Worm (Caenorhabditis elegans) whole organism, L4 larva: Measurements from ENCODE around the gene vps-29.

Experiments
- F10B5.3 ChIP-seq: sonication (generic microtip); optimal IDR thresholded peaks from 2 replicates; lab custom pipeline; 2016; ENCODE audit warnings: mild to moderate bottlenecking, missing genetic modification characterization, missing compliant biosample characterization
- F26F4.8 ChIP-seq: fragments of 200-800 bp; sonication (Bioruptor generic); conservative IDR thresholded peaks from 2 replicates; pipeline ENCODE4 v1.3.6; 2022; ENCODE audit warnings: missing genetic modification characterization, missing compliant biosample characterization
- F37D6.2 ChIP-seq: sonication (generic microtip); optimal IDR thresholded peaks from 2 replicates; lab custom pipeline; 2016; ENCODE audit warnings: mild to moderate bottlenecking, missing genetic modification characterization, missing compliant biosample characterization
- F49E8.2 ChIP-seq: sonication (generic microtip); optimal IDR thresholded peaks from 2 replicates; lab custom pipeline; 2016; ENCODE audit warnings: missing compliant biosample characterization, mild to moderate bottlenecking, missing genetic modification characterization, borderline replicate concordance
- T26A8.4 ChIP-seq: fragments of 200-800 bp; sonication (Bioruptor generic); IDR thresholded peaks from 2 replicates; pipeline ENCODE4 v1.3.6; 2022; ENCODE audit warnings: missing genetic modification characterization, missing compliant biosample characterization
- Y105C5A.15 ChIP-seq: fragments of 200-800 bp; sonication (Bioruptor generic); IDR thresholded peaks from 2 replicates; pipeline ENCODE4 v1.3.6; 2022; ENCODE audit warnings: missing genetic modification characterization, missing compliant biosample characterization
- Y48G9A.11 ChIP-seq: fragments of 200-800 bp; sonication (Bioruptor generic); IDR thresholded peaks from 2 replicates; pipeline ENCODE4 v1.3.6; 2022; ENCODE audit warnings: missing genetic modification reagents, missing genetic modification characterization, missing compliant biosample characterization
- Y5F2A.4 ChIP-seq: fragments of 200-800 bp; sonication (Bioruptor generic); optimal IDR thresholded peaks from 2 replicates; lab custom pipeline; 2018; ENCODE audit warnings: mild to moderate bottlenecking, missing genetic modification characterization, missing compliant biosample characterization
- aha-1 ChIP-seq: fragments of 150-350 bp; peaks from one replicate; lab custom pipeline; 2014; ENCODE audit warnings: missing biosample characterization, missing genetic modification characterization
- arid-1 ChIP-seq: fragments of 200-800 bp; sonication (Bioruptor generic); conservative IDR thresholded peaks from 2 replicates; pipeline ENCODE4 v1.3.6; 2022; ENCODE audit warnings: missing genetic modification reagents, missing genetic modification characterization, missing compliant biosample characterization
- attf-4 ChIP-seq: sonication (generic microtip); optimal IDR thresholded peaks from 3 replicates; lab custom pipeline; 2017; ENCODE audit warnings: missing biosample characterization, missing genetic modification characterization
- ceh-44 ChIP-seq: fragments of 200-800 bp; sonication (Bioruptor generic); IDR thresholded peaks from 2 replicates; pipeline ENCODE4 v1.3.6; 2022; ENCODE audit warnings: missing genetic modification reagents, missing genetic modification characterization, missing compliant biosample characterization
- daf-16 ChIP-seq, 3 experiments: sonication (generic microtip); optimal IDR thresholded peaks; 2 replicates each; lab custom pipeline; 2016 to 2017; ENCODE audit warnings: missing genetic modification characterization in 3 of 3, missing genetic modification reagents in 3 of 3, mild to moderate bottlenecking in 2 of 3, missing compliant biosample characterization in 2 of 3, missing biosample characterization in 1 of 3, moderate library complexity in 1 of 3
- dmd-8 ChIP-seq: fragments of 200-800 bp; sonication (Bioruptor generic); IDR thresholded peaks from 2 replicates; pipeline ENCODE4 v1.3.6; 2022; ENCODE audit warnings: missing genetic modification characterization, missing compliant biosample characterization
- dve-1 ChIP-seq: sonication (generic microtip); optimal IDR thresholded peaks from 2 replicates; lab custom pipeline; 2017; ENCODE audit warnings: antibody characterized with exemption, mild to moderate bottlenecking, missing genetic modification characterization, missing compliant biosample characterization; ENCODE audit not compliant: insufficient read depth
- fkh-10 ChIP-seq: fragments of 150-350 bp; optimal IDR thresholded peaks from 2 replicates; lab custom pipeline; 2014; ENCODE audit warnings: missing biosample characterization, missing genetic modification reagents, missing genetic modification characterization
- gei-8 ChIP-seq: fragments of 200-800 bp; sonication (Bioruptor generic); optimal IDR thresholded peaks from 2 replicates; lab custom pipeline; 2018; ENCODE audit warnings: mild to moderate bottlenecking, missing genetic modification characterization, missing compliant biosample characterization
- hlh-11 ChIP-seq: fragments of 200-800 bp; sonication (Bioruptor generic); optimal IDR thresholded peaks from 2 replicates; lab custom pipeline; 2018; ENCODE audit warnings: mild to moderate bottlenecking, missing genetic modification characterization, missing compliant biosample characterization
- hlh-30 ChIP-seq: sonication (generic microtip); optimal IDR thresholded peaks from 2 replicates; lab custom pipeline; 2017; ENCODE audit warnings: antibody characterized with exemption, mild to moderate bottlenecking, missing genetic modification characterization, missing compliant biosample characterization; ENCODE audit not compliant: insufficient read depth
- lim-7 ChIP-seq: fragments of 200-800 bp; sonication (Bioruptor generic); IDR thresholded peaks from 2 replicates; pipeline ENCODE4 v1.3.6; 2022; ENCODE audit warnings: missing genetic modification characterization, missing compliant biosample characterization
- lin-15B ChIP-seq: fragments of 150-350 bp; sonication (generic microtip); optimal IDR thresholded peaks from 3 replicates; lab custom pipeline; 2014; ENCODE audit warnings: missing biosample characterization, missing genetic modification characterization
- lir-3 ChIP-seq: sonication (generic microtip); optimal IDR thresholded peaks from 2 replicates; lab custom pipeline; 2016; ENCODE audit warnings: mild to moderate bottlenecking, missing genetic modification characterization, missing compliant biosample characterization
- lsy-2 ChIP-seq, 2 experiments: fragments of 150-350 bp in 1 of 2; sonication (generic microtip) in 1 of 2; optimal IDR thresholded peaks; 2 replicates each; lab custom pipeline; 2014 to 2017; ENCODE audit warnings: missing biosample characterization in 2 of 2, missing genetic modification characterization in 2 of 2
- mdl-1 ChIP-seq, 2 experiments: fragments of 150-350 bp in 1 of 2; sonication (generic microtip) in 1 of 2; optimal IDR thresholded peaks; 2 replicates each; lab custom pipeline; 2014 to 2017; ENCODE audit warnings: missing biosample characterization in 2 of 2, missing genetic modification characterization in 2 of 2
- mep-1 ChIP-seq: fragments of 150-350 bp; sonication (generic microtip); optimal IDR thresholded peaks from 3 replicates; lab custom pipeline; 2014; ENCODE audit warnings: missing biosample characterization, missing genetic modification characterization
- nhr-102 ChIP-seq: sonication (generic microtip); optimal IDR thresholded peaks from 2 replicates; lab custom pipeline; 2016; ENCODE audit warnings: mild to moderate bottlenecking, missing genetic modification characterization, moderate library complexity, missing compliant biosample characterization
- nhr-111 ChIP-seq: fragments of 200-800 bp; sonication (Bioruptor generic); optimal IDR thresholded peaks from 2 replicates; lab custom pipeline; 2018; ENCODE audit warnings: mild to moderate bottlenecking, missing genetic modification characterization, missing compliant biosample characterization
- nhr-25 ChIP-seq: sonication (generic microtip); optimal IDR thresholded peaks from 2 replicates; lab custom pipeline; 2017; ENCODE audit warnings: missing genetic modification characterization, mild to moderate bottlenecking, missing compliant biosample characterization, antibody characterized with exemption, moderate library complexity, borderline replicate concordance; ENCODE audit not compliant: insufficient read depth
- nhr-28 ChIP-seq: fragments of 150-350 bp; optimal IDR thresholded peaks from 2 replicates; lab custom pipeline; 2014; ENCODE audit warnings: missing biosample characterization, missing genetic modification characterization
- nhr-42 ChIP-seq: fragments of 200-800 bp; sonication (Bioruptor generic); IDR thresholded peaks from 2 replicates; pipeline ENCODE4 v1.3.6; 2022; ENCODE audit warnings: missing genetic modification characterization, missing compliant biosample characterization
- nhr-77 ChIP-seq: fragments of 150-350 bp; optimal IDR thresholded peaks from 2 replicates; lab custom pipeline; 2014; ENCODE audit warnings: missing biosample characterization, missing genetic modification characterization
- php-3 ChIP-seq: fragments of 200-800 bp; sonication (Bioruptor generic); IDR thresholded peaks from 2 replicates; pipeline ENCODE4 v1.3.6; 2022; ENCODE audit warnings: missing genetic modification reagents, missing genetic modification characterization, missing compliant biosample characterization
- set-16 ChIP-seq: fragments of 200-800 bp; sonication (Bioruptor generic); IDR thresholded peaks from 2 replicates; pipeline ENCODE4 v1.3.6; 2022; ENCODE audit warnings: missing genetic modification reagents, missing genetic modification characterization, missing compliant biosample characterization
- skn-1 ChIP-seq: fragments of 150-350 bp; optimal IDR thresholded peaks from 2 replicates; lab custom pipeline; 2014; ENCODE audit warnings: missing biosample characterization, missing genetic modification characterization
- snpc-4 ChIP-seq: fragments of 150-350 bp; optimal IDR thresholded peaks from 2 replicates; lab custom pipeline; 2014; ENCODE audit warnings: missing biosample characterization, missing genetic modification characterization
- tra-1 ChIP-seq: fragments of 200-800 bp; sonication (Bioruptor generic); IDR thresholded peaks from 2 replicates; pipeline ENCODE4 v1.3.6; 2022; ENCODE audit warnings: missing genetic modification reagents, missing genetic modification characterization, missing compliant biosample characterization
- unc-39 ChIP-seq: sonication (generic microtip); optimal IDR thresholded peaks from 2 replicates; lab custom pipeline; 2017; ENCODE audit warnings: missing biosample characterization, missing genetic modification characterization
- unc-62 ChIP-seq, 3 experiments: fragments of 150-350 bp in 1 of 3; sonication (generic microtip); optimal IDR thresholded peaks in 2 of 3; peaks in 1 of 3; 1 replicate in 1 of 3; 2 replicates in 2 of 3; lab custom pipeline; 2014 to 2017; ENCODE audit warnings: missing biosample characterization in 3 of 3, missing genetic modification characterization in 3 of 3, missing genetic modification reagents in 3 of 3, missing genotype in 1 of 3
- zag-1 ChIP-seq: fragments of 150-350 bp; optimal IDR thresholded peaks from 2 replicates; lab custom pipeline; 2014; ENCODE audit warnings: missing biosample characterization, missing genetic modification characterization
- zfp-3 ChIP-seq: fragments of 200-800 bp; sonication (Bioruptor generic); conservative IDR thresholded peaks from 2 replicates; pipeline ENCODE4 v1.3.6; 2022; ENCODE audit warnings: missing genetic modification reagents, missing genetic modification characterization, missing compliant biosample characterization
- ztf-7 ChIP-seq: fragments of 150-350 bp; optimal IDR thresholded peaks from 2 replicates; lab custom pipeline; 2014; ENCODE audit warnings: missing biosample characterization, missing genetic modification characterization

vps-29 gene

ce11 chrIII:10132495-10133450, 19.9 kb upstream of the vps-29 start (continued):
- TF ChIP-seq zfp-3 (GFP tag; lab: Robert Waterston, UW) (no peak), unc-62 (GFP tag; optimal IDR thresholded peaks at IDR 0.05 in 1 of 2; lab: Kevin White, UChicago) (peak in 1 of 2 experiments; percentile 68), unc-62 (tag; optimal IDR thresholded peaks at IDR 0.05; lab: Kevin White, UChicago) (no peak), Y5F2A.4 (GFP tag; lab: Kevin White, UChicago) (no peak), dve-1 (peak; percentile 90), arid-1 (GFP tag; lab: Robert Waterston, UW) (0 out of 2 replicates have a peak, but pooled peaks have one; percentile 8), nhr-28 (peak; percentile 73), nhr-77 (tag; lab: Kevin White, UChicago) (peak; percentile 14), lir-3 (tag; lab: Kevin White, UChicago) (no peak), lsy-2 (tag; optimal IDR thresholded peaks at IDR 0.05; lab: Kevin White, UChicago) (peak in 1 of 2 experiments; percentile 47), set-16 (GFP tag; lab: Robert Waterston, UW) (peak; percentile 79; the same call in 1 of the 2 replicates), mdl-1 (tag; optimal IDR thresholded peaks at IDR 0.05; lab: Kevin White, UChicago) (peak in 1 of 2 experiments; percentile 29), hlh-30 (tag; lab: Kevin White, UChicago) (peak; percentile 71), aha-1 (tag; lab: Kevin White, UChicago) (peak; percentile 87)

DNA sequence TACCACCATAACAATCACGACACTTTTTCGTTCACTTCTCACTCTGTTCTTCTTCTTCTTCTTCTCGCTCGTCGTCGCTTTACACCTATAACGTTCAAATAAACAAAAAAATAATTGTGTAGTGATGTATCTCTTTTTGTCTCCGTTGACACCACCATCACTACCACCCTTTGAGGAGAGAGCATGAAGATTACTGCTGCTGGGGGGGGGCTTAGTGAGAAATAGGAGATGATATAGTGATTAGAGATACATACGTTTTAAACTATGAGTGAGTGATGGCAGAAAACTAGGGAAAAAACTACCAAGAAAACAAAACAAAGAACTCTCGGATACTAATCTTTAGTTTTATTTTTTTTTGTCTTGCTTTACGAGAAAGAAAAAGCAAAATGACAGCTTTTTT, 13.5 kb upstream of the vps-29 start:
- no peak for TF ChIP-seq F10B5.3 (tag; lab: Kevin White, UChicago)
- TF ChIP-seq aha-1 (tag; lab: Kevin White, UChicago), result peak; percentile 11
- no peak for TF ChIP-seq attf-4 (tag; lab: Kevin White, UChicago)
- TF ChIP-seq lim-7, result no peak
- TF ChIP-seq lsy-2 (tag; optimal IDR thresholded peaks at IDR 0.05; lab: Kevin White, UChicago), result peak in 1 of 2 experiments; percentile 23
- no peak for TF ChIP-seq nhr-77 (tag; lab: Kevin White, UChicago)
- TF ChIP-seq hlh-11 (tag; lab: Kevin White, UChicago), result peak; percentile 10
- TF ChIP-seq daf-16 (GFP tag; optimal IDR thresholded peaks at IDR 0.05; lab: Kevin White, UChicago), result peak in 1 of 2 experiments; percentile 51
- TF ChIP-seq daf-16 (tag; optimal IDR thresholded peaks at IDR 0.05; lab: Kevin White, UChicago), result peak; percentile 1
- peak; percentile 20 for TF ChIP-seq dve-1
- no peak for TF ChIP-seq zag-1 (tag; lab: Kevin White, UChicago)
- no peak for TF ChIP-seq skn-1 (tag; lab: Kevin White, UChicago)
- TF ChIP-seq mep-1 (tag; lab: Kevin White, UChicago), result no peak
- peak; percentile 33 for TF ChIP-seq nhr-28
- TF ChIP-seq tra-1 (GFP tag; lab: Robert Waterston, UW), result 0 out of 2 replicates have a peak, but pooled peaks have one; percentile 28

DNA sequence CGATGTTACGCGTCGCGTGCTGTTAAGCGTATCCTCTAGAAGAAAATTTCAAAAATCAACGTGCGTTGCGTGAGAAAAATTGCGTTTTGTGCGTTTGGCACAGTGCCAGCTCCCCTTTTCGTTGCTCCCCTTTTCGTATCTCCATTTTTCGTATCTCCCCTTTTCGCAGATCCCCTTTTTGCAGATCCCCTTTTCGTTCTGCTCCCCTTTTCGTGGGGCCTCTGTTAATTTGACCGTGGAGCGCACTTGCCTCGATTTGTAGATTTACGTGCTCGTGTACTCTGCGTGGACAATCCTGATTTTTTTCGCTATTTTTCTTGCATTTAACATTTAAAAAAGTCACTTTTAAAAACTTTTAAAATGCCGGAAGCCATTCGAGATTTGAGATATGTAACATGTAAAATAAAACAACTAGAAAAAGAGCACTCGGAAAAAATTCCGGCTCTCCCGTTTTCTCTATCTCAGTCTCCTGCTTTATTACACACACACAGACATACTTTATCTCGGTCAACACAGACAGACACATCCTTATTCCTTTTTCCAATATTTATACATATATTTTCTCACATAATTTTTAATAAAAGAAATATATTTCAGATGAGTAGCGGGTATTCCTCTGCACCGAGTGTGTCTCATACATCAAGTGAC, 10.9 kb upstream of the vps-29 start, which contains the start of gene ttll-4:
Gene ttll-4 (plus strand): TSS at position 598 of the 648 bp plus-strand sequence.
- TF ChIP-seq gei-8 (GFP tag; lab: Kevin White, UChicago) (no peak), F37D6.2 (tag; lab: Kevin White, UChicago) (no peak), tra-1 (GFP tag; lab: Robert Waterston, UW) (0 out of 2 replicates have a peak, but pooled peaks have one; percentile 21), Y48G9A.11 (GFP tag; lab: Robert Waterston, UW) (peak; percentile 64), ztf-7 (no peak), ceh-44 (0 out of 2 replicates have a peak, but pooled peaks have one; percentile 23), nhr-42 (GFP tag; lab: Robert Waterston, UW) (0 out of 2 replicates have a peak, but pooled peaks have one; percentile 37), F26F4.8 (GFP tag; lab: Robert Waterston, UW) (no peak), unc-39 (tag; lab: Kevin White, UChicago) (no peak), lir-3 (tag; lab: Kevin White, UChicago) (no peak), fkh-10 (GFP tag; lab: Kevin White, UChicago) (no peak), nhr-111 (no peak), F10B5.3 (tag; lab: Kevin White, UChicago) (no peak), snpc-4 (tag; lab: Kevin White, UChicago) (no peak), nhr-25 (no peak), T26A8.4 (no peak; the same call in 1 of the 2 replicates), nhr-102 (tag; lab: Kevin White, UChicago) (no peak), attf-4 (tag; lab: Kevin White, UChicago) (no peak), php-3 (GFP tag; lab: Robert Waterston, UW) (no peak), dmd-8 (GFP tag; lab: Robert Waterston, UW) (no peak), Y105C5A.15 (GFP tag; lab: Robert Waterston, UW) (no peak), lin-15B (no peak), F49E8.2 (tag; lab: Kevin White, UChicago) (no peak)
